Fruit fly (Drosophila melanogaster): Measurements from ENCODE around the gene CG15812.

The CG15812 gene

DNA sequence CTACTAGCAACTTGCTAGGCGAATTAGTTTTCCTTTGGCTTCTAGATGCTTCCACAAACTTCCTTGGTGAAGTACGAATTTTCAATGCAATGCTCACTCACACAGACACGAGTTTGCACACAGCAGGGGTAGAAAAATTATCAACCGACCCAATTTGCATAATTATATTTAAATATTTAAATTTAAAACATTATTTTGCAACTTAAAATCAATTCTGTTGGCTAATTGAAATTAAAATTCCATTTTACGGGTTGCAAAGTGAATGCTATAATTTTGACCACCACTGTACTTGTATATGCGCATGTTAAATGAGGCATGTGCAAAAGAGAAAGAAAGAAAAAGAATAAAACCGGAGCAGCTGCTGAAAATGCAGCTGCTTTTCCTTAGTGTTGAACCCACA, 34.3 kb downstream of the CG15812 start (continued):
- TF ChIP-seq Hr51 (GFP tag; optimal IDR thresholded peaks at IDR 0.05) (peak; percentile 72 to 95), CG3065 (GFP tag; optimal IDR thresholded peaks at IDR 0.05) (peak; percentile 63), CG31224 (GFP tag; IDR thresholded peaks at IDR 0.05) (peak; percentile 86), Eip74EF (GFP tag; optimal IDR thresholded peaks at IDR 0.05) (peak in 1 of 2 experiments; percentile 91), ATbp (GFP tag; optimal IDR thresholded peaks at IDR 0.05) (peak; percentile 93), vvl (GFP tag; IDR thresholded peaks at IDR 0.05) (peak; percentile 98), vnd (GFP tag; IDR thresholded peaks at IDR 0.05; ENCODE audit: partially characterized antibody) (no peak), Jarid2 (GFP tag; optimal IDR thresholded peaks at IDR 0.05) (peak; percentile 67), sob (GFP tag; IDR thresholded peaks at IDR 0.05) (peak; percentile 95), CG15073 (GFP tag; optimal IDR thresholded peaks at IDR 0.05) (peak; percentile 76), corto (GFP tag; optimal IDR thresholded peaks at IDR 0.05) (peak; percentile 93), ttk (GFP tag; IDR thresholded peaks at IDR 0.05) (peak; percentile 91), repo (GFP tag; optimal IDR thresholded peaks at IDR 0.05) (peak; percentile 48), CkIIα-i1 (GFP tag; IDR thresholded peaks at IDR 0.05) (0 out of 2 replicates have a peak, but pooled peaks have one; percentile 15), CG3847 (GFP tag; IDR thresholded peaks at IDR 0.05) (peak; percentile 88), Ravus (GFP tag; IDR thresholded peaks at IDR 0.05) (peak; percentile 82), Sox100B (GFP tag; optimal IDR thresholded peaks at IDR 0.05) (peak; percentile 93), CG34376 (GFP tag; optimal IDR thresholded peaks at IDR 0.05) (peak; percentile 28), CG17568 (GFP tag; optimal IDR thresholded peaks at IDR 0.05) (no peak), ab (GFP tag; optimal IDR thresholded peaks at IDR 0.05) (no peak), Dp (GFP tag; optimal IDR thresholded peaks at IDR 0.05) (no peak), Dll (GFP tag; IDR thresholded peaks at IDR 0.05; ENCODE audit: partially characterized antibody) (no peak), ash1 (GFP tag; optimal IDR thresholded peaks at IDR 0.05) (peak; percentile 63), so (GFP tag; IDR thresholded peaks at IDR 0.05) (peak; percentile 93), CG10959 (GFP tag; IDR thresholded peaks at IDR 0.05) (peak; percentile 93), Dad (GFP tag; optimal IDR thresholded peaks at IDR 0.05) (peak; percentile 58), CG8388 (GFP tag; optimal IDR thresholded peaks at IDR 0.05) (peak; percentile 95), dan (GFP tag; IDR thresholded peaks at IDR 0.05) (peak; percentile 75), eyg (GFP tag; optimal IDR thresholded peaks at IDR 0.05) (no peak), CG30431 (GFP tag; optimal IDR thresholded peaks at IDR 0.05) (peak; percentile 84), hb (GFP tag; IDR thresholded peaks at IDR 0.05; ENCODE audit: partially characterized antibody) (no peak), Bdp1 (GFP tag; optimal IDR thresholded peaks at IDR 0.05) (peak; percentile 75), CG11456 (GFP tag; IDR thresholded peaks at IDR 0.05) (peak; percentile 91), trh (GFP tag; optimal IDR thresholded peaks at IDR 0.05) (peak; percentile 68), CG12155 (GFP tag; optimal IDR thresholded peaks at IDR 0.05) (peak; percentile 84), CHES-1-like (GFP tag; optimal IDR thresholded peaks at IDR 0.05) (peak; percentile 11), chn (GFP tag; optimal IDR thresholded peaks at IDR 0.05) (peak; percentile 76), CG30403 (GFP tag; optimal IDR thresholded peaks at IDR 0.05) (peak; percentile 85), CG6654 (GFP tag; optimal IDR thresholded peaks at IDR 0.05) (peak; percentile 75), mld (GFP tag; IDR thresholded peaks at IDR 0.05; ENCODE audit: partially characterized antibody) (no peak), exex (tag; optimal IDR thresholded peaks at IDR 0.05) (peak; percentile 58), Dbx (GFP tag; IDR thresholded peaks at IDR 0.05) (peak; percentile 92), CG31388 (GFP tag; optimal IDR thresholded peaks at IDR 0.05) (peak; percentile 64), CG13296 (GFP tag; optimal IDR thresholded peaks at IDR 0.05) (peak; percentile 92), bowl (GFP tag; IDR thresholded peaks at IDR 0.05) (peak; percentile 83; the same call in 1 of the 2 replicates), dmrt99B (tag; optimal IDR thresholded peaks at IDR 0.05) (peak; percentile 96), Hey (tag; optimal IDR thresholded peaks at IDR 0.05) (no peak), klu (GFP tag; IDR thresholded peaks at IDR 0.05) (peak; percentile 83), CG14710 (tag; optimal IDR thresholded peaks at IDR 0.05) (peak; percentile 90), az2 (GFP tag; optimal IDR thresholded peaks at IDR 0.05) (peak; percentile 91), disco-r (GFP tag; optimal IDR thresholded peaks at IDR 0.05) (peak; percentile 28)
